Worm (Caenorhabditis elegans) whole organism, midembryonic: ENCODE measurements around the gene msp-81.

Experiments used
- T22C8.4 ChIP-seq: fragments of 200-800 bp; sonication (Bioruptor generic); IDR thresholded peaks from 2 replicates; pipeline ENCODE4 v1.3.6; 2022; ENCODE audit warnings: missing genetic modification characterization, missing compliant biosample characterization
- cog-1 ChIP-seq: sonication (generic microtip); optimal IDR thresholded peaks from 2 replicates; lab custom pipeline; 2016; ENCODE audit warnings: missing genetic modification characterization, missing compliant biosample characterization
- flt-1 ChIP-seq: fragments of 200-800 bp; sonication (Bioruptor generic); IDR thresholded peaks from 2 replicates; pipeline ENCODE4 v1.3.6; 2022; ENCODE audit warnings: missing genetic modification characterization, missing compliant biosample characterization
- klf-2 ChIP-seq: fragments of 200-800 bp; sonication (Bioruptor generic); conservative IDR thresholded peaks from 2 replicates; pipeline ENCODE4 v1.3.6; 2022; ENCODE audit warnings: missing genetic modification reagents, missing genetic modification characterization, missing compliant biosample characterization
- med-1 ChIP-seq: sonication (generic microtip); optimal IDR thresholded peaks from 2 replicates; lab custom pipeline; 2017; ENCODE audit warnings: missing genetic modification characterization, mild to moderate bottlenecking, missing compliant biosample characterization, antibody characterized with exemption, missing genetic modification reagents; ENCODE audit not compliant: insufficient read depth
- ref-1 ChIP-seq: fragments of 200-800 bp; sonication (Bioruptor generic); conservative IDR thresholded peaks from 2 replicates; pipeline ENCODE4 v1.3.6; 2022; ENCODE audit warnings: missing genetic modification reagents, missing genetic modification characterization, missing compliant biosample characterization
- tab-1 ChIP-seq: fragments of 200-800 bp; sonication (Bioruptor generic); IDR thresholded peaks from 2 replicates; pipeline ENCODE4 v1.3.6; 2022; ENCODE audit warnings: missing genetic modification characterization, missing compliant biosample characterization
- ztf-23 ChIP-seq: fragments of 200-800 bp; sonication (Bioruptor generic); IDR thresholded peaks from 2 replicates; pipeline ENCODE4 v1.3.6; 2022; ENCODE audit warnings: missing genetic modification reagents, missing genetic modification characterization, missing compliant biosample characterization
- ztf-29 ChIP-seq: fragments of 200-800 bp; sonication (Bioruptor generic); IDR thresholded peaks from 2 replicates; pipeline ENCODE4 v1.3.6; 2022; ENCODE audit warnings: missing genetic modification reagents, missing genetic modification characterization, missing compliant biosample characterization

Gene msp-81

ce11 chrIV:9798307-9798706 is 37.9 kb downstream of the msp-81 start:
- TF ChIP-seq klf-2 (GFP tag; lab: Robert Waterston, UW) (no peak), ref-1 (GFP tag; lab: Robert Waterston, UW) (no peak), ztf-23 (GFP tag; lab: Robert Waterston, UW) (no peak), tab-1 (GFP tag; lab: Robert Waterston, UW) (no peak), med-1 (GFP tag; lab: Kevin White, UChicago) (no peak), ztf-29 (GFP tag; lab: Robert Waterston, UW) (no peak), cog-1 (tag; lab: Kevin White, UChicago) (no peak), flt-1 (no peak), T22C8.4 (GFP tag; lab: Robert Waterston, UW) (no peak)

- TF ChIP-seq T22C8.4 (GFP tag; lab: Robert Waterston, UW) (no peak), tab-1 (GFP tag; lab: Robert Waterston, UW) (no peak), ztf-29 (GFP tag; lab: Robert Waterston, UW) (no peak), klf-2 (GFP tag; lab: Robert Waterston, UW) (no peak), med-1 (GFP tag; lab: Kevin White, UChicago) (no peak), flt-1 (no peak), ref-1 (GFP tag; lab: Robert Waterston, UW) (no peak), cog-1 (tag; lab: Kevin White, UChicago) (no peak), ztf-23 (GFP tag; lab: Robert Waterston, UW) (no peak)
These were observed 38.8 kb downstream of the msp-81 start, which contains the start of gene T13F2.2 for ce11 chrIV:9797304-9798003. T13F2.2 (minus strand) TSS chrIV:9797354.

DNA sequence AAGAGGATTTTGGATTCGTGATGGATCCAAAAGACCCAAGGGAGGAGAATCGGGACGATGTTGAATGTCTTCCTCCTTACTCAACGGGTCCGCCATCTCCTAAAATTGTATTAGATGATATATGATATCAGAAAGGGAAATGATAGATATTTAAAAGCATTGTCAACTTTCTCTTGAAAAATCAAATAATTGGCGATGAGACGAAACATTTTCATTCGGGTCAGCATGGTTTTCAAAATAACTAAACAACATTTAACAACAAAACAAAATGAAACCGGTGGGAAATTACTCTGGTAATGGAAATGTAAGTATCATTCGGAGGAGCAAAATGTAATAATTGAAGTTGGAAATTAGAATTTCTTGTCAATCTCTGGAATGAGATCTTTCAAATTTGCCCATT is 39.7 kb downstream of the msp-81 start, which contains the start of gene pis-1:
Gene pis-1, minus strand, starts transcription at position 101 of the 400 bp plus-strand sequence.
- TF ChIP-seq flt-1: no peak

- no peak for TF ChIP-seq ref-1 (GFP tag; lab: Robert Waterston, UW)
- no peak for TF ChIP-seq flt-1
- TF ChIP-seq cog-1 (tag; lab: Kevin White, UChicago): no peak
- TF ChIP-seq tab-1 (GFP tag; lab: Robert Waterston, UW): no peak
- no peak for TF ChIP-seq med-1 (GFP tag; lab: Kevin White, UChicago)
- no peak for TF ChIP-seq klf-2 (GFP tag; lab: Robert Waterston, UW)
- TF ChIP-seq ztf-23 (GFP tag; lab: Robert Waterston, UW): no peak
- TF ChIP-seq T22C8.4 (GFP tag; lab: Robert Waterston, UW): no peak
These were observed 41.0 kb downstream of the msp-81 start for ce11 chrIV:9795250-9795649.

- TF ChIP-seq cog-1 (tag; lab: Kevin White, UChicago) (no peak), ztf-23 (GFP tag; lab: Robert Waterston, UW) (no peak), tab-1 (GFP tag; lab: Robert Waterston, UW) (no peak), T22C8.4 (GFP tag; lab: Robert Waterston, UW) (no peak), flt-1 (no peak), ref-1 (GFP tag; lab: Robert Waterston, UW) (no peak), klf-2 (GFP tag; lab: Robert Waterston, UW) (no peak), med-1 (GFP tag; lab: Kevin White, UChicago) (no peak), ztf-29 (GFP tag; lab: Robert Waterston, UW) (no peak)
These were observed 45.5 kb downstream of the msp-81 start for ce11 chrIV:9790708-9791107.

DNA sequence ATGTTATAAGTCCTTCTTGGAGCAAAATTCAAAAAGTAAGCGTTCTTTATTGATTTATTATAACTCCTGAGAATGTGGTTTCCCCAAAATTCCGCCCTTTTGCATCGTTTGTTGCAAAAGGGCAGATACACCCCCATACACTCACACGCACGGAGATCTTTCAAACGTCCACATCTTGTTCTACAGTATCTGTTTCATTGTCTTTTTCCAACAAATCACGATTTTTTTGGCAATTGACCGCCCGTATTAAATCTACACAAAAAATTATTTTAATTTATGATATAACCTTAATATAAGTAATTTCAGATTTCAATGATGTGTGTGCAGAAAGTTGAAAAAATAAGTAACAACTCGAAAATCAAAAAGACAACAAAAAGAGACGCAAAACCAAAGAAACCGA is 46.7 kb downstream of the msp-81 start, which contains the start of gene T13F2.4:
Gene T13F2.4, plus strand, starts transcription at position 301 of the 400 bp plus-strand sequence.
- TF ChIP-seq cog-1 (tag; lab: Kevin White, UChicago): no peak
- no peak for TF ChIP-seq ref-1 (GFP tag; lab: Robert Waterston, UW)
- no peak for TF ChIP-seq flt-1
- no peak for TF ChIP-seq tab-1 (GFP tag; lab: Robert Waterston, UW)
- no peak for TF ChIP-seq ztf-29 (GFP tag; lab: Robert Waterston, UW)
- TF ChIP-seq klf-2 (GFP tag; lab: Robert Waterston, UW): no peak
- TF ChIP-seq med-1 (GFP tag; lab: Kevin White, UChicago): no peak
- no peak for TF ChIP-seq T22C8.4 (GFP tag; lab: Robert Waterston, UW)
- no peak for TF ChIP-seq ztf-23 (GFP tag; lab: Robert Waterston, UW)
